Fruit fly (Drosophila melanogaster) whole organism, embryonic: Measurements from ENCODE around the gene Osi7.

Source experiments
- Ada2b ChIP-seq: fragments of 200-800 bp; sonication (Bioruptor generic); IDR thresholded peaks from 2 replicates; pipeline ENCODE4 v1.3.6; 2022; ENCODE audit warnings: missing biosample characterization, missing genetic modification characterization
- Aef1 ChIP-seq: fragments of 200-800 bp; sonication (Bioruptor generic); IDR thresholded peaks from 3 replicates; pipeline ENCODE4 v1.3.6; 2022; ENCODE audit warnings: missing biosample characterization, missing genetic modification characterization
- Asciz ChIP-seq: fragments of 200-800 bp; sonication (Bioruptor generic); optimal IDR thresholded peaks from 2 replicates; lab custom pipeline; 2017; ENCODE audit warnings: missing biosample characterization, mild to moderate bottlenecking, missing genetic modification characterization, missing genetic modification reagents
- Atf6 ChIP-seq: fragments of 200-800 bp; sonication (Bioruptor generic); IDR thresholded peaks from 2 replicates; pipeline ENCODE4 v1.3.6; 2022; ENCODE audit warnings: missing biosample characterization, missing genetic modification characterization
- B-H1 ChIP-seq: fragments of 200-800 bp; sonication (Bioruptor generic); IDR thresholded peaks from 3 replicates; pipeline ENCODE4 v1.3.6; 2022; ENCODE audit warnings: missing biosample characterization, missing genetic modification characterization
- BtbVII ChIP-seq: fragments of 200-800 bp; sonication (Bioruptor generic); optimal IDR thresholded peaks from 3 replicates; lab custom pipeline; 2017; ENCODE audit warnings: missing biosample characterization, mild to moderate bottlenecking, missing genetic modification characterization
- CG10959 ChIP-seq: fragments of 200-800 bp; sonication (Bioruptor generic); IDR thresholded peaks from 2 replicates; pipeline ENCODE4 v1.3.6; 2022; ENCODE audit warnings: missing biosample characterization, missing genetic modification characterization
- CG11093 ChIP-seq: fragments of 200-800 bp; sonication (Bioruptor generic); IDR thresholded peaks from 3 replicates; pipeline ENCODE4 v1.3.6; 2022; ENCODE audit warnings: missing biosample characterization, missing genetic modification characterization
- CG12299 ChIP-seq: fragments of 200-800 bp; sonication (Bioruptor generic); optimal IDR thresholded peaks from 2 replicates; lab custom pipeline; 2018; ENCODE audit warnings: missing biosample characterization, mild to moderate bottlenecking, missing genetic modification characterization
- CG1233 ChIP-seq: fragments of 200-800 bp; sonication (Bioruptor generic); optimal IDR thresholded peaks from 4 replicates; lab custom pipeline; 2018; ENCODE audit warnings: missing biosample characterization, mild to moderate bottlenecking, missing genetic modification characterization
- CG13424 ChIP-seq: fragments of 200-800 bp; sonication (Bioruptor generic); optimal IDR thresholded peaks from 2 replicates; lab custom pipeline; 2019; ENCODE audit warnings: missing biosample characterization, mild to moderate bottlenecking, missing genetic modification characterization, moderate library complexity
- CG14860 ChIP-seq: fragments of 200-800 bp; sonication (Bioruptor generic); IDR thresholded peaks from 3 replicates; pipeline ENCODE4 v1.3.6; 2022; ENCODE audit warnings: missing biosample characterization, missing genetic modification characterization; ENCODE audit not compliant: partially characterized antibody
- CG15073 ChIP-seq: fragments of 200-800 bp; sonication (Bioruptor generic); optimal IDR thresholded peaks from 2 replicates; lab custom pipeline; 2016; ENCODE audit warnings: missing biosample characterization, missing genetic modification characterization
- CG1792 ChIP-seq: fragments of 200-800 bp; sonication (Bioruptor generic); optimal IDR thresholded peaks from 2 replicates; lab custom pipeline; 2016; ENCODE audit warnings: missing biosample characterization, missing genetic modification characterization
- CG2889 ChIP-seq: fragments of 200-800 bp; sonication (Bioruptor generic); IDR thresholded peaks from 3 replicates; pipeline ENCODE4 v1.3.6; 2022; ENCODE audit warnings: missing biosample characterization, missing genetic modification characterization
- CG31365 ChIP-seq: fragments of 200-800 bp; sonication (Bioruptor generic); optimal IDR thresholded peaks from 2 replicates; lab custom pipeline; 2018; ENCODE audit warnings: missing biosample characterization, mild to moderate bottlenecking, missing genetic modification characterization
- CG4404 ChIP-seq: fragments of 200-800 bp; sonication (Bioruptor generic); IDR thresholded peaks from 2 replicates; pipeline ENCODE4 v1.3.6; 2022; ENCODE audit warnings: missing biosample characterization, missing genetic modification characterization
- CG7839 ChIP-seq: fragments of 200-800 bp; sonication (Bioruptor generic); optimal IDR thresholded peaks from 3 replicates; lab custom pipeline; 2018; ENCODE audit warnings: missing biosample characterization, mild to moderate bottlenecking, missing genetic modification characterization, moderate library complexity
- CG7987 ChIP-seq: fragments of 200-800 bp; sonication (Bioruptor generic); optimal IDR thresholded peaks from 2 replicates; lab custom pipeline; 2018; ENCODE audit warnings: missing biosample characterization, mild to moderate bottlenecking, missing genetic modification characterization, moderate library complexity
- CkIIα-i1 ChIP-seq: fragments of 200-800 bp; sonication (Bioruptor generic); IDR thresholded peaks from 2 replicates; pipeline ENCODE4 v1.3.6; 2022; ENCODE audit warnings: missing biosample characterization, missing genetic modification characterization
- D ChIP-seq, 2 experiments: fragments of 200-800 bp in 1 of 2; fragments of >200 bp in 1 of 2; sonication (Bioruptor generic) in 1 of 2; optimal IDR thresholded peaks; 2 replicates in 1 of 2; 3 replicates in 1 of 2; lab custom pipeline; 2017; ENCODE audit warnings: mild to moderate bottlenecking in 1 of 2, missing biosample characterization in 1 of 2, missing genetic modification characterization in 1 of 2, missing genetic modification reagents in 1 of 2
- D19B ChIP-seq: fragments of 200-800 bp; sonication (Bioruptor generic); optimal IDR thresholded peaks from 2 replicates; lab custom pipeline; 2017; ENCODE audit warnings: missing biosample characterization, mild to moderate bottlenecking, missing genetic modification characterization
- Dip2 ChIP-seq: fragments of 200-800 bp; sonication (Bioruptor generic); IDR thresholded peaks from 2 replicates; pipeline ENCODE4 v1.3.6; 2022; ENCODE audit warnings: missing biosample characterization, missing genetic modification characterization
- Dip3 ChIP-seq: fragments of 200-800 bp; sonication (Bioruptor generic); optimal IDR thresholded peaks from 3 replicates; lab custom pipeline; 2016; ENCODE audit warnings: missing biosample characterization, missing genetic modification characterization
- Dp ChIP-seq: fragments of 200-800 bp; sonication (Bioruptor generic); optimal IDR thresholded peaks from 2 replicates; lab custom pipeline; 2018; ENCODE audit warnings: missing biosample characterization, mild to moderate bottlenecking, missing genetic modification characterization, moderate library complexity
- Dref ChIP-seq: fragments of 200-800 bp; sonication (Bioruptor generic); IDR thresholded peaks from 2 replicates; pipeline ENCODE4 v1.3.6; 2022; ENCODE audit warnings: missing biosample characterization, missing genetic modification characterization
- HLH3B ChIP-seq: fragments of 200-800 bp; sonication (Bioruptor generic); IDR thresholded peaks from 2 replicates; pipeline ENCODE4 v1.3.6; 2022; ENCODE audit warnings: missing biosample characterization, missing genetic modification characterization
- Hey ChIP-seq: fragments of 200-800 bp; sonication (Bioruptor generic); optimal IDR thresholded peaks from 3 replicates; lab custom pipeline; 2018; ENCODE audit warnings: missing biosample characterization, mild to moderate bottlenecking, missing genetic modification characterization
- Hr51 ChIP-seq, 2 experiments: fragments of 200-800 bp; sonication (Bioruptor generic); optimal IDR thresholded peaks; 2 replicates in 1 of 2; 3 replicates in 1 of 2; lab custom pipeline; 2016 to 2018; ENCODE audit warnings: missing biosample characterization in 2 of 2, missing genetic modification characterization in 2 of 2, mild to moderate bottlenecking in 1 of 2, moderate library complexity in 1 of 2
- Kr ChIP-seq: fragments of 200-800 bp; sonication (Bioruptor generic); optimal IDR thresholded peaks from 2 replicates; lab custom pipeline; 2017; ENCODE audit warnings: missing biosample characterization, mild to moderate bottlenecking, missing genetic modification characterization
- Med ChIP-seq: fragments of 200-800 bp; sonication (Bioruptor generic); peaks from one replicate; lab custom pipeline; 2016; ENCODE audit warnings: missing biosample characterization, missing genetic modification characterization, mild to moderate bottlenecking, inconsistent platforms, moderate library complexity
- NC2β ChIP-seq: fragments of 200-800 bp; sonication (Bioruptor generic); optimal IDR thresholded peaks from 2 replicates; lab custom pipeline; 2016; ENCODE audit warnings: missing biosample characterization, missing genetic modification characterization
- Oli ChIP-seq: fragments of 200-800 bp; sonication (Bioruptor generic); optimal IDR thresholded peaks from 2 replicates; lab custom pipeline; 2018; ENCODE audit warnings: missing biosample characterization, mild to moderate bottlenecking, missing genetic modification characterization, moderate library complexity
- PHDP ChIP-seq: fragments of 200-800 bp; sonication (Bioruptor generic); optimal IDR thresholded peaks from 3 replicates; lab custom pipeline; 2018; ENCODE audit warnings: missing biosample characterization, mild to moderate bottlenecking, missing genetic modification characterization, moderate library complexity
- YL-1 ChIP-seq: fragments of 200-800 bp; sonication (Bioruptor generic); optimal IDR thresholded peaks from 3 replicates; lab custom pipeline; 2017; ENCODE audit warnings: missing biosample characterization, mild to moderate bottlenecking, missing genetic modification characterization
- ab ChIP-seq: fragments of 200-800 bp; sonication (Bioruptor generic); optimal IDR thresholded peaks from 2 replicates; lab custom pipeline; 2016; ENCODE audit warnings: missing biosample characterization, missing genetic modification characterization
- ci ChIP-seq: fragments of 200-800 bp; sonication (Bioruptor generic); IDR thresholded peaks from 3 replicates; pipeline ENCODE4 v1.3.6; 2022; ENCODE audit warnings: missing biosample characterization, missing genetic modification characterization
- danr ChIP-seq: fragments of 200-800 bp; sonication (Bioruptor generic); IDR thresholded peaks from 2 replicates; pipeline ENCODE4 v1.3.6; 2022; ENCODE audit warnings: missing biosample characterization, missing genetic modification characterization
- dimm ChIP-seq: fragments of 200-800 bp; sonication (Bioruptor generic); IDR thresholded peaks from 2 replicates; pipeline ENCODE4 v1.3.6; 2022; ENCODE audit warnings: missing biosample characterization, missing genetic modification characterization
- gem ChIP-seq: fragments of 200-800 bp; sonication (Bioruptor generic); optimal IDR thresholded peaks from 2 replicates; lab custom pipeline; 2019; ENCODE audit warnings: missing biosample characterization, mild to moderate bottlenecking, missing genetic modification characterization, moderate library complexity
- gt ChIP-seq: fragments of 200-800 bp; sonication (Bioruptor generic); IDR thresholded peaks from 2 replicates; pipeline ENCODE4 v1.3.6; 2022; ENCODE audit warnings: missing biosample characterization, missing genetic modification characterization
- hth ChIP-seq: fragments of >200 bp; optimal IDR thresholded peaks from 2 replicates; lab custom pipeline; 2017; ENCODE audit warnings: inconsistent platforms
- insv ChIP-seq, 2 experiments: fragments of 200-800 bp; sonication (Bioruptor generic); optimal IDR thresholded peaks; 3 replicates each; lab custom pipeline; 2016 to 2018; ENCODE audit warnings: missing biosample characterization in 2 of 2, missing genetic modification characterization in 2 of 2
- kay ChIP-seq: fragments of 200-800 bp; sonication (Bioruptor generic); optimal IDR thresholded peaks from 2 replicates; lab custom pipeline; 2016; ENCODE audit warnings: missing biosample characterization, missing genetic modification characterization
- kni ChIP-seq: fragments of 200-800 bp; sonication (Bioruptor generic); optimal IDR thresholded peaks from 3 replicates; lab custom pipeline; 2017; ENCODE audit warnings: mild to moderate bottlenecking, missing biosample characterization, missing genetic modification reagents, missing genetic modification characterization
- mam ChIP-seq: fragments of 200-800 bp; sonication (Bioruptor generic); optimal IDR thresholded peaks from 3 replicates; lab custom pipeline; 2016; ENCODE audit warnings: missing biosample characterization, missing genetic modification characterization
- ranshi ChIP-seq: fragments of 200-800 bp; sonication (Bioruptor generic); IDR thresholded peaks from 2 replicates; pipeline ENCODE4 v1.3.6; 2022; ENCODE audit warnings: missing biosample characterization, missing genetic modification characterization
- repo ChIP-seq: fragments of 200-800 bp; sonication (Bioruptor generic); optimal IDR thresholded peaks from 2 replicates; lab custom pipeline; 2016; ENCODE audit warnings: missing biosample characterization, missing genetic modification characterization
- seq ChIP-seq: fragments of 200-800 bp; sonication (Bioruptor generic); IDR thresholded peaks from 2 replicates; pipeline ENCODE4 v1.3.6; 2022; ENCODE audit warnings: missing biosample characterization, missing genetic modification characterization
- tgo ChIP-seq: fragments of 200-800 bp; sonication (Bioruptor generic); IDR thresholded peaks from 3 replicates; pipeline ENCODE4 v1.3.6; 2022; ENCODE audit warnings: missing biosample characterization, missing genetic modification characterization
- unpg ChIP-seq: fragments of 200-800 bp; sonication (Bioruptor generic); optimal IDR thresholded peaks from 3 replicates; lab custom pipeline; 2018; ENCODE audit warnings: missing biosample characterization, mild to moderate bottlenecking, missing genetic modification characterization, moderate library complexity

Gene Osi7

DNA sequence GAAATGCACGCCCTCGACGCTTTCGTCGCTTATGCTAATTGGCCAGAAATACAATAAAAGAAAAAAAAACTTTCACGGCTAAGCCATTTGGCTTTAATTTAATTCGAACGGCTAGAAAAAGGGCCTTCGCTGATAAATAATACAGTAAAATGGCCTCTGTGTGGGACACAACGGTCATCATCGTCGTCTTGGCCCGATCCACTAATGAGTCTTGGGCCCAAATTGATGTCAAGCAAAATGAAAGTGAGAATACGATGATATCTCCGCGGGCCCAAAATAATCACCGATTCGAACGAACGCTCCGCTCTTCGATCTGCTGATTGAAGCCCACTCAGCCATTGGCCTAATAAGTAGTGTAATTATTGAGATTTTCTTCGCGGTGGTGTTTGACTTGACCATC is 17.4 kb upstream of the Osi7 start (continued):
- TF ChIP-seq Asciz (no peak), Ada2b (GFP tag; lab: Robert Waterston, UW) (no peak), CG12299 (tag; lab: Kevin White, UChicago) (no peak), YL-1 (GFP tag; lab: Kevin White, UChicago) (no peak)

DNA sequence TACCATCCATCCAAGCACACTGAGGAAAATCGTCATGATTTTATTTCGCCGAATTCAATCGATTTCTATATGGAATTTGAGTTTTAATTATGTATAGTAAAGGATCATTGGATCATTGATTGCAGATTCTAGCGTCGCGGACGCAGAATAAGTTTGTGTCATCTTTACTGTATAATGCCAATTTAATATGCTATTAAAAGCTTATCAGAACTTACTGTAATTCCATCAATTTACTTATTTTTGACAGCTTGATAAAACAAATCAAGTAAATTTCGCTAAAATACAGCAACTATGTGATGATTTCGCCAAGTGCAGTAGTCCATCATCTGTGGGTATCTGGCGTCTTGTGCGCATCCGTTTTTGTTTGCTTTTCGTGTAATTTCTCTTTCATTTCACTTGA is 15.7 kb upstream of the Osi7 start:
- TF ChIP-seq D19B (GFP tag; lab: Kevin White, UChicago): no peak
- TF ChIP-seq CG1792: no peak
- TF ChIP-seq Dref (GFP tag; lab: Robert Waterston, UW): no peak
- TF ChIP-seq CG13424 (tag; lab: Kevin White, UChicago): peak; percentile 20
- TF ChIP-seq CG10959 (GFP tag; lab: Robert Waterston, UW): no peak
- no peak for TF ChIP-seq gt (GFP tag; lab: Robert Waterston, UW)
- TF ChIP-seq Med (GFP tag; lab: Kevin White, UChicago): peak; percentile 43
- no peak for TF ChIP-seq NC2β (GFP tag; lab: Kevin White, UChicago)
- TF ChIP-seq HLH3B (GFP tag; lab: Robert Waterston, UW): no peak
- TF ChIP-seq Hr51 (GFP tag; optimal IDR thresholded peaks at IDR 0.05; lab: Kevin White, UChicago): peak in 1 of 2 experiments; percentile 37
- TF ChIP-seq mam (GFP tag; lab: Kevin White, UChicago): no peak
- TF ChIP-seq ci: no peak
- no peak for TF ChIP-seq Atf6
- TF ChIP-seq CkIIα-i1 (GFP tag; lab: Robert Waterston, UW): no peak
- TF ChIP-seq gem: peak; percentile 48
- no peak for TF ChIP-seq Dip3
- no peak for TF ChIP-seq B-H1 (GFP tag; lab: Robert Waterston, UW)
- TF ChIP-seq kni (GFP tag; lab: Kevin White, UChicago): no peak
- TF ChIP-seq Oli (tag; lab: Kevin White, UChicago): peak; percentile 18
- TF ChIP-seq BtbVII (GFP tag; lab: Kevin White, UChicago): no peak
- TF ChIP-seq D (optimal IDR thresholded peaks at IDR 0.05; lab: Kevin White, UChicago): no peak
- TF ChIP-seq D (GFP tag; optimal IDR thresholded peaks at IDR 0.05; lab: Kevin White, UChicago): no peak
- TF ChIP-seq Hey: no peak
- no peak for TF ChIP-seq danr (GFP tag; lab: Robert Waterston, UW)
- no peak for TF ChIP-seq tgo (GFP tag; lab: Robert Waterston, UW)
- TF ChIP-seq CG2889: no peak
- TF ChIP-seq CG4404: no peak
- TF ChIP-seq Kr (GFP tag; lab: Kevin White, UChicago): no peak
- no peak for TF ChIP-seq insv (GFP tag; optimal IDR thresholded peaks at IDR 0.05; lab: Kevin White, UChicago)
- no peak for TF ChIP-seq CG15073 (GFP tag; lab: Kevin White, UChicago)
- TF ChIP-seq unpg: no peak
- no peak for TF ChIP-seq PHDP (tag; lab: Kevin White, UChicago)
- no peak for TF ChIP-seq CG1233 (GFP tag; lab: Kevin White, UChicago)
- no peak for TF ChIP-seq CG7987 (GFP tag; lab: Kevin White, UChicago)
- TF ChIP-seq Aef1 (GFP tag; lab: Robert Waterston, UW): no peak
- peak; percentile 5 for TF ChIP-seq CG7839 (tag; lab: Kevin White, UChicago)
- TF ChIP-seq dimm (GFP tag; lab: Robert Waterston, UW): no peak
- no peak for TF ChIP-seq CG31365
- no peak for TF ChIP-seq CG11093 (GFP tag; lab: Robert Waterston, UW)
- TF ChIP-seq hth: no peak
- TF ChIP-seq ab (GFP tag; lab: Kevin White, UChicago): no peak
- TF ChIP-seq Dip2 (GFP tag; lab: Robert Waterston, UW): no peak
- no peak for TF ChIP-seq seq (GFP tag; lab: Robert Waterston, UW)
- TF ChIP-seq repo: no peak
- TF ChIP-seq Dp (GFP tag; lab: Kevin White, UChicago): no peak
- TF ChIP-seq ranshi (GFP tag; lab: Robert Waterston, UW): no peak
- no peak for TF ChIP-seq CG14860 (GFP tag; lab: Robert Waterston, UW)
- TF ChIP-seq kay: no peak
